Fruit fly (Drosophila melanogaster) whole organism, embryonic: ENCODE measurements around the gene CG17140.
A peak's percentile ranks its signal among the peaks of the same experiment; 100 is the strongest.

ENCODE experiments used
- Asciz ChIP-seq: fragments of 200-800 bp; sonication (Bioruptor generic); optimal IDR thresholded peaks from 2 replicates; lab custom pipeline; 2017; ENCODE audit warnings: missing biosample characterization, mild to moderate bottlenecking, missing genetic modification characterization, missing genetic modification reagents
- Atf-2 ChIP-seq: fragments of 200-800 bp; sonication (Bioruptor generic); optimal IDR thresholded peaks from 2 replicates; lab custom pipeline; 2016; ENCODE audit warnings: missing biosample characterization, missing genetic modification characterization
- B-H2 ChIP-seq: fragments of 200-800 bp; sonication (Bioruptor generic); optimal IDR thresholded peaks from 2 replicates; lab custom pipeline; 2018; ENCODE audit warnings: missing biosample characterization, mild to moderate bottlenecking, missing genetic modification characterization
- Bgb ChIP-seq: fragments of 200-800 bp; sonication (Bioruptor generic); IDR thresholded peaks from 2 replicates; pipeline ENCODE4 v1.3.6; 2022; ENCODE audit warnings: missing biosample characterization, missing genetic modification characterization; ENCODE audit not compliant: partially characterized antibody
- CG10209 ChIP-seq: fragments of 200-800 bp; sonication (Bioruptor generic); optimal IDR thresholded peaks from 3 replicates; lab custom pipeline; 2017; ENCODE audit warnings: missing biosample characterization, mild to moderate bottlenecking, missing genetic modification characterization, missing genetic modification reagents
- CG10462 ChIP-seq: fragments of 200-800 bp; sonication (Bioruptor generic); optimal IDR thresholded peaks from 2 replicates; lab custom pipeline; 2016; ENCODE audit warnings: missing biosample characterization, missing genetic modification characterization
- CG11723 ChIP-seq: fragments of 200-800 bp; sonication (Bioruptor generic); optimal IDR thresholded peaks from 2 replicates; lab custom pipeline; 2017; ENCODE audit warnings: missing biosample characterization, mild to moderate bottlenecking, missing genetic modification characterization
- CG12659 ChIP-seq: fragments of 200-800 bp; sonication (Bioruptor generic); optimal IDR thresholded peaks from 3 replicates; lab custom pipeline; 2017; ENCODE audit warnings: mild to moderate bottlenecking, missing biosample characterization, missing genetic modification reagents, missing genetic modification characterization
- CG14050 ChIP-seq: fragments of 200-800 bp; sonication (Bioruptor generic); IDR thresholded peaks from 3 replicates; pipeline ENCODE4 v1.3.6; 2022; ENCODE audit warnings: missing biosample characterization, missing genetic modification characterization
- CG15073 ChIP-seq: fragments of 200-800 bp; sonication (Bioruptor generic); optimal IDR thresholded peaks from 2 replicates; lab custom pipeline; 2016; ENCODE audit warnings: missing biosample characterization, missing genetic modification characterization
- CG1603 ChIP-seq: fragments of 200-800 bp; sonication (Bioruptor generic); optimal IDR thresholded peaks from 2 replicates; lab custom pipeline; 2019; ENCODE audit warnings: missing biosample characterization, mild to moderate bottlenecking, missing genetic modification characterization, moderate library complexity
- CG2889 ChIP-seq: fragments of 200-800 bp; sonication (Bioruptor generic); IDR thresholded peaks from 3 replicates; pipeline ENCODE4 v1.3.6; 2022; ENCODE audit warnings: missing biosample characterization, missing genetic modification characterization
- CG31365 ChIP-seq: fragments of 200-800 bp; sonication (Bioruptor generic); optimal IDR thresholded peaks from 2 replicates; lab custom pipeline; 2018; ENCODE audit warnings: missing biosample characterization, mild to moderate bottlenecking, missing genetic modification characterization
- CG33213 ChIP-seq: fragments of 200-800 bp; sonication (Bioruptor generic); optimal IDR thresholded peaks from 3 replicates; lab custom pipeline; 2016; ENCODE audit warnings: missing biosample characterization, missing genetic modification characterization
- CG3838 ChIP-seq: fragments of 200-800 bp; sonication (Bioruptor generic); optimal IDR thresholded peaks from 3 replicates; lab custom pipeline; 2016; ENCODE audit warnings: missing biosample characterization, missing genetic modification characterization
- CG4404 ChIP-seq: fragments of 200-800 bp; sonication (Bioruptor generic); IDR thresholded peaks from 2 replicates; pipeline ENCODE4 v1.3.6; 2022; ENCODE audit warnings: missing biosample characterization, missing genetic modification characterization
- CG6854 ChIP-seq: fragments of 200-800 bp; sonication (Bioruptor generic); optimal IDR thresholded peaks from 3 replicates; lab custom pipeline; 2017; ENCODE audit warnings: missing biosample characterization, mild to moderate bottlenecking, missing genetic modification characterization
- CG7839 ChIP-seq: fragments of 200-800 bp; sonication (Bioruptor generic); optimal IDR thresholded peaks from 3 replicates; lab custom pipeline; 2018; ENCODE audit warnings: missing biosample characterization, mild to moderate bottlenecking, missing genetic modification characterization, moderate library complexity
- CG7987 ChIP-seq: fragments of 200-800 bp; sonication (Bioruptor generic); optimal IDR thresholded peaks from 2 replicates; lab custom pipeline; 2018; ENCODE audit warnings: missing biosample characterization, mild to moderate bottlenecking, missing genetic modification characterization, moderate library complexity
- CG8089 ChIP-seq: fragments of 200-800 bp; sonication (Bioruptor generic); optimal IDR thresholded peaks from 3 replicates; lab custom pipeline; 2016; ENCODE audit warnings: missing biosample characterization, missing genetic modification characterization
- CG8359 ChIP-seq: fragments of 200-800 bp; sonication (Bioruptor generic); optimal IDR thresholded peaks from 2 replicates; lab custom pipeline; 2017; ENCODE audit warnings: missing biosample characterization, mild to moderate bottlenecking, missing genetic modification characterization, borderline replicate concordance
- CG8478 ChIP-seq: fragments of >200 bp; optimal IDR thresholded peaks from 2 replicates; lab custom pipeline; 2018
- CTCF ChIP-seq: fragments of 200-800 bp; sonication (Bioruptor generic); optimal IDR thresholded peaks from 2 replicates; lab custom pipeline; 2017; ENCODE audit warnings: missing biosample characterization, mild to moderate bottlenecking, missing genetic modification characterization, moderate library complexity
- CoRest ChIP-seq: fragments of 200-800 bp; sonication (Bioruptor generic); optimal IDR thresholded peaks from 3 replicates; lab custom pipeline; 2018; ENCODE audit warnings: missing biosample characterization, mild to moderate bottlenecking, missing genetic modification characterization, moderate library complexity
- Ets65A ChIP-seq: fragments of 200-800 bp; sonication (Bioruptor generic); peaks from one replicate; lab custom pipeline; 2016; ENCODE audit warnings: missing biosample characterization, missing genetic modification characterization
- Ets97D ChIP-seq: fragments of 200-800 bp; sonication (Bioruptor generic); optimal IDR thresholded peaks from 3 replicates; lab custom pipeline; 2016; ENCODE audit warnings: missing biosample characterization, missing genetic modification characterization
- H2.0 ChIP-seq: fragments of 200-800 bp; sonication (Bioruptor generic); IDR thresholded peaks from 2 replicates; pipeline ENCODE4 v1.3.6; 2022; ENCODE audit warnings: missing biosample characterization, missing genetic modification characterization
- Hand ChIP-seq: fragments of 200-800 bp; sonication (Bioruptor generic); optimal IDR thresholded peaks from 2 replicates; lab custom pipeline; 2017; ENCODE audit warnings: mild to moderate bottlenecking, missing biosample characterization, missing genetic modification reagents, missing genetic modification characterization
- Hey ChIP-seq: fragments of 200-800 bp; sonication (Bioruptor generic); optimal IDR thresholded peaks from 3 replicates; lab custom pipeline; 2018; ENCODE audit warnings: missing biosample characterization, mild to moderate bottlenecking, missing genetic modification characterization
- Hr3 ChIP-seq: fragments of 200-800 bp; sonication (Bioruptor generic); optimal IDR thresholded peaks from 3 replicates; lab custom pipeline; 2016; ENCODE audit warnings: missing biosample characterization, missing genetic modification characterization
- Hr78 ChIP-seq, 2 experiments: fragments of 200-800 bp in 1 of 2; fragments of >200 bp in 1 of 2; sonication (Bioruptor generic) in 1 of 2; optimal IDR thresholded peaks; 2 replicates each; lab custom pipeline; 2017 to 2019; ENCODE audit warnings: missing biosample characterization in 2 of 2, missing genetic modification characterization in 2 of 2, mild to moderate bottlenecking in 1 of 2, moderate library complexity in 1 of 2
- Hsf ChIP-seq: fragments of 200-800 bp; sonication (Bioruptor generic); optimal IDR thresholded peaks from 3 replicates; lab custom pipeline; 2016; ENCODE audit warnings: missing biosample characterization, missing genetic modification characterization
- Max ChIP-seq: fragments of 200-800 bp; sonication (Bioruptor generic); optimal IDR thresholded peaks from 2 replicates; lab custom pipeline; 2016; ENCODE audit warnings: missing biosample characterization, mild to moderate bottlenecking, missing genetic modification characterization
- Mes4 ChIP-seq: fragments of 200-800 bp; sonication (Bioruptor generic); optimal IDR thresholded peaks from 2 replicates; lab custom pipeline; 2016; ENCODE audit warnings: missing biosample characterization, missing genetic modification characterization
- Oli ChIP-seq: fragments of 200-800 bp; sonication (Bioruptor generic); optimal IDR thresholded peaks from 2 replicates; lab custom pipeline; 2018; ENCODE audit warnings: missing biosample characterization, mild to moderate bottlenecking, missing genetic modification characterization, moderate library complexity
- Ptx1 ChIP-seq: fragments of 200-800 bp; sonication (Bioruptor generic); IDR thresholded peaks from 2 replicates; pipeline ENCODE4 v1.3.6; 2022; ENCODE audit warnings: missing biosample characterization, missing genetic modification characterization
- Sin3A ChIP-seq: fragments of >200 bp; optimal IDR thresholded peaks from 2 replicates; lab custom pipeline; 2018
- Xrp1 ChIP-seq: fragments of 200-800 bp; sonication (Bioruptor generic); IDR thresholded peaks from 2 replicates; pipeline ENCODE4 v1.3.6; 2022; ENCODE audit warnings: missing biosample characterization, missing genetic modification characterization
- ase ChIP-seq: fragments of 200-800 bp; sonication (Bioruptor generic); IDR thresholded peaks from 3 replicates; pipeline ENCODE4 v1.3.6; 2022; ENCODE audit warnings: missing biosample characterization, missing genetic modification characterization
- ash1 ChIP-seq: fragments of 200-800 bp; sonication (Bioruptor generic); optimal IDR thresholded peaks from 2 replicates; lab custom pipeline; 2018; ENCODE audit warnings: missing biosample characterization, mild to moderate bottlenecking, missing genetic modification characterization
- cato ChIP-seq: fragments of 200-800 bp; sonication (Bioruptor generic); optimal IDR thresholded peaks from 2 replicates; lab custom pipeline; 2016; ENCODE audit warnings: missing biosample characterization, missing genetic modification characterization, borderline replicate concordance
- crc ChIP-seq: fragments of 200-800 bp; sonication (Bioruptor generic); optimal IDR thresholded peaks from 2 replicates; lab custom pipeline; 2016; ENCODE audit warnings: missing biosample characterization, missing genetic modification characterization
- dati ChIP-seq: fragments of 200-800 bp; sonication (Bioruptor generic); IDR thresholded peaks from 2 replicates; pipeline ENCODE4 v1.3.6; 2022; ENCODE audit warnings: missing biosample characterization, missing genetic modification characterization
- dpn ChIP-seq, 2 experiments: fragments of 200-800 bp; sonication (Bioruptor generic); optimal IDR thresholded peaks; 3 replicates each; lab custom pipeline; 2016; ENCODE audit warnings: missing biosample characterization in 2 of 2, missing genetic modification characterization in 2 of 2
- dysf ChIP-seq: fragments of 200-800 bp; sonication (Bioruptor generic); IDR thresholded peaks from 3 replicates; pipeline ENCODE4 v1.3.6; 2022; ENCODE audit warnings: missing biosample characterization, missing genetic modification characterization
- emc ChIP-seq: fragments of 200-800 bp; sonication (Bioruptor generic); optimal IDR thresholded peaks from 2 replicates; lab custom pipeline; 2016; ENCODE audit warnings: missing biosample characterization, missing genetic modification characterization
- fru ChIP-seq: fragments of >200 bp; optimal IDR thresholded peaks from 2 replicates; lab custom pipeline; 2017
- pfk ChIP-seq: fragments of 200-800 bp; sonication (Bioruptor generic); optimal IDR thresholded peaks from 2 replicates; lab custom pipeline; 2018; ENCODE audit warnings: missing biosample characterization, mild to moderate bottlenecking, missing genetic modification characterization, moderate library complexity
- phol ChIP-seq: fragments of 200-800 bp; sonication (Bioruptor generic); optimal IDR thresholded peaks from 3 replicates; lab custom pipeline; 2018; ENCODE audit warnings: missing biosample characterization, mild to moderate bottlenecking, missing genetic modification characterization, moderate library complexity
- tna ChIP-seq: fragments of 200-800 bp; sonication (Bioruptor generic); IDR thresholded peaks from 2 replicates; pipeline ENCODE4 v1.3.6; 2022; ENCODE audit warnings: missing biosample characterization, missing genetic modification characterization; ENCODE audit not compliant: partially characterized antibody
- trem ChIP-seq: fragments of 200-800 bp; optimal IDR thresholded peaks from 3 replicates; lab custom pipeline; 2019; ENCODE audit warnings: missing biosample characterization, mild to moderate bottlenecking, missing genetic modification characterization, moderate library complexity
- tup ChIP-seq: fragments of 200-800 bp; sonication (Bioruptor generic); optimal IDR thresholded peaks from 2 replicates; lab custom pipeline; 2016; ENCODE audit warnings: missing biosample characterization, mild to moderate bottlenecking, missing genetic modification characterization, moderate library complexity

Gene CG17140

DNA sequence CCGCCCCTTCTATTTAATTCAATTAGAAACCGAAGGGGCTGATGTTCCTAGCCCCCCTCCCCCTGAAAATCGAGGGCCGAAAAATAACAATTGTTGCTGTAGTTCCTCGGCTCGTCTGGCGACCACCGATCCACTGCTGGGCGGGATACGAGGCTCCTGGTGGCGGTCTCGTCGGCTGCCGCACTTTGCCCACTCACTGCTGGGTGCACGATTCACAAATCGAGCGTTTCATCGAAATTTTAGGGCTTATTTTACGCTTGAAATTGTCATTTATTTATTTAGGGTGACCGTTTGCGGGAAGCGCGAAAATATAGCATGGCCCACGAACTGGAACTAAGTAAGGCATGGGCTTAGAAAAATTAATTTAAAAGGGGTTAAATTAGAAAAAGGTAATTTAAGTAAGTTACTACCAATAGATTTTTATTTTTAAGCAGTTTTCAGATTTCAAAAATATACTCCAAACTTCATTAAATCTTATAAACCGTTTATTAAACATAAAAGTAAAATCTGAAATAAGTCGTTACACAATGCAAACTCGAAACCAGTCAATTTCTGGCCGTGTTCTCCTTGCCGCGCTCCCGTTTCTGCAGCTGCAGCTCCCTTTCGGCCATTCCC, 11.0 kb upstream of the CG17140 start, which contains the start of gene Dnz1 (continued):
- TF ChIP-seq CG14050 (GFP tag; lab: Robert Waterston, UW) (peak; percentile 66), Hsf (GFP tag; lab: Kevin White, UChicago) (peak; percentile 56), Xrp1 (GFP tag; lab: Robert Waterston, UW) (peak; percentile 60), fru (lab: Kevin White, UChicago) (no peak), CoRest (tag; lab: Kevin White, UChicago) (peak; percentile 52), CG31365 (tag; lab: Kevin White, UChicago) (no peak), tup (no peak), CG8478 (no peak), Sin3A (lab: Kevin White, UChicago) (peak; percentile 4), crc (GFP tag; lab: Kevin White, UChicago) (no peak), ash1 (GFP tag; lab: Kevin White, UChicago) (no peak), CTCF (GFP tag; lab: Kevin White, UChicago) (no peak), CG11723 (GFP tag; lab: Kevin White, UChicago) (no peak), Max (no peak), Ets65A (GFP tag; lab: Kevin White, UChicago) (peak; percentile 78), CG10209 (peak; percentile 25), Atf-2 (GFP tag; lab: Kevin White, UChicago) (no peak), tna (GFP tag; lab: Robert Waterston, UW) (no peak), trem (tag; lab: Kevin White, UChicago) (peak; percentile 23), Hr3 (GFP tag; lab: Kevin White, UChicago) (peak; percentile 53), CG15073 (GFP tag; lab: Kevin White, UChicago) (no peak), Hey (tag; lab: Kevin White, UChicago) (no peak), Asciz (no peak), dpn (GFP tag; optimal IDR thresholded peaks at IDR 0.05; lab: Kevin White, UChicago) (peak in 1 of 2 experiments; percentile 54), CG3838 (no peak), cato (GFP tag; lab: Kevin White, UChicago) (no peak), ase (GFP tag; lab: Robert Waterston, UW) (no peak), emc (GFP tag; lab: Kevin White, UChicago) (no peak), pfk (no peak), dati (GFP tag; lab: Robert Waterston, UW) (no peak), dysf (GFP tag; lab: Robert Waterston, UW) (peak; percentile 74; the same call in 2 of the 3 replicates), CG12659 (GFP tag; lab: Kevin White, UChicago) (peak; percentile 49), Mes4 (GFP tag; lab: Kevin White, UChicago) (no peak), CG8359 (GFP tag; lab: Kevin White, UChicago) (no peak), Hr78 (GFP tag; optimal IDR thresholded peaks at IDR 0.05; lab: Kevin White, UChicago) (no peak), CG7987 (GFP tag; lab: Kevin White, UChicago) (peak; percentile 4), Bgb (no peak), CG8089 (no peak), Ptx1 (GFP tag; lab: Robert Waterston, UW) (peak; percentile 76), Ets97D (GFP tag; lab: Kevin White, UChicago) (no peak), CG1603 (tag; lab: Kevin White, UChicago) (peak; percentile 42), CG7839 (tag; lab: Kevin White, UChicago) (peak; percentile 68), H2.0 (GFP tag; lab: Robert Waterston, UW) (peak; percentile 50; the same call in 1 of the 2 replicates), CG6854 (GFP tag; lab: Kevin White, UChicago) (no peak), CG10462 (GFP tag; lab: Kevin White, UChicago) (no peak), CG33213 (no peak), B-H2 (GFP tag; lab: Kevin White, UChicago) (no peak), CG4404 (no peak), CG2889 (GFP tag; lab: Robert Waterston, UW) (no peak), Hand (no peak), phol (tag; lab: Kevin White, UChicago) (peak; percentile 49), Oli (tag; lab: Kevin White, UChicago) (peak; percentile 37)
